Worm (Caenorhabditis elegans) whole organism, young adult: ENCODE data around the gene clec-245.

Source experiments
- B0019.2 ChIP-seq: fragments of 200-800 bp; sonication (Bioruptor generic); conservative IDR thresholded peaks from 2 replicates; pipeline ENCODE4 v1.3.6; 2022; ENCODE audit warnings: missing genetic modification reagents, missing genetic modification characterization, missing compliant biosample characterization
- C17E4.6 ChIP-seq: fragments of 200-800 bp; sonication (Bioruptor generic); IDR thresholded peaks from 2 replicates; pipeline ENCODE4 v1.3.6; 2022; ENCODE audit warnings: missing genetic modification reagents, missing genetic modification characterization, missing compliant biosample characterization
- F33H1.4 ChIP-seq: fragments of 200-800 bp; sonication (Bioruptor generic); IDR thresholded peaks from 2 replicates; pipeline ENCODE4 v1.3.6; 2022; ENCODE audit warnings: missing genetic modification reagents, missing genetic modification characterization, missing compliant biosample characterization
- F37B4.10 ChIP-seq: fragments of 200-800 bp; sonication (Bioruptor generic); IDR thresholded peaks from 2 replicates; pipeline ENCODE4 v1.3.6; 2022; ENCODE audit warnings: missing genetic modification characterization, missing compliant biosample characterization
- F52B5.7 ChIP-seq: sonication (generic microtip); optimal IDR thresholded peaks from 2 replicates; lab custom pipeline; 2016; ENCODE audit warnings: mild to moderate bottlenecking, missing genetic modification characterization, missing compliant biosample characterization
- F55B11.4 ChIP-seq: sonication (generic microtip); optimal IDR thresholded peaks from 2 replicates; lab custom pipeline; 2016; ENCODE audit warnings: missing compliant biosample characterization, missing genetic modification characterization, borderline replicate concordance; ENCODE audit not compliant: insufficient read depth
- T26A5.8 ChIP-seq: sonication (generic microtip); optimal IDR thresholded peaks from 2 replicates; lab custom pipeline; 2016; ENCODE audit warnings: missing genetic modification characterization, missing compliant biosample characterization
- Y53G8AR.9 ChIP-seq: fragments of 200-800 bp; sonication (Bioruptor generic); conservative IDR thresholded peaks from 2 replicates; pipeline ENCODE4 v1.3.6; 2022; ENCODE audit warnings: missing genetic modification reagents, missing genetic modification characterization, missing compliant biosample characterization
- Y67H2A.10 ChIP-seq: fragments of 200-800 bp; sonication (Bioruptor generic); conservative IDR thresholded peaks from 2 replicates; pipeline ENCODE4 v1.3.6; 2022; ENCODE audit warnings: missing genetic modification reagents, missing genetic modification characterization, missing compliant biosample characterization
- Y79H2A.3 ChIP-seq: fragments of 200-800 bp; sonication (Bioruptor generic); conservative IDR thresholded peaks from 2 replicates; pipeline ENCODE4 v1.3.6; 2022; ENCODE audit warnings: missing genetic modification reagents, missing genetic modification characterization, missing compliant biosample characterization
- aptf-3 ChIP-seq: fragments of 200-800 bp; sonication (Bioruptor generic); IDR thresholded peaks from 2 replicates; pipeline ENCODE4 v1.3.6; 2022; ENCODE audit warnings: missing genetic modification characterization, missing compliant biosample characterization
- cebp-1 ChIP-seq, 2 experiments: fragments of 200-800 bp in 1 of 2; sonication (Bioruptor generic) in 1 of 2; sonication (generic microtip) in 1 of 2; IDR thresholded peaks in 1 of 2; optimal IDR thresholded peaks in 1 of 2; 2 replicates each; pipeline versions ENCODE4 v1.3.6 to Lab custom; 2017 to 2022; ENCODE audit warnings: missing compliant biosample characterization in 2 of 2, missing genetic modification characterization in 2 of 2, mild to moderate bottlenecking in 1 of 2, missing genetic modification reagents in 1 of 2, moderate library complexity in 1 of 2
- dpff-1 ChIP-seq: sonication (generic microtip); optimal IDR thresholded peaks from 2 replicates; lab custom pipeline; 2017; ENCODE audit warnings: mild to moderate bottlenecking, missing genetic modification characterization, missing compliant biosample characterization
- efl-1 ChIP-seq: fragments of 150-350 bp; optimal IDR thresholded peaks from 2 replicates; lab custom pipeline; 2014; ENCODE audit warnings: missing biosample characterization, missing genetic modification reagents, missing genetic modification characterization
- fkh-3 ChIP-seq: sonication (generic microtip); optimal IDR thresholded peaks from 2 replicates; lab custom pipeline; 2016; ENCODE audit warnings: mild to moderate bottlenecking, missing genetic modification characterization, missing compliant biosample characterization
- gei-17 ChIP-seq: fragments of 200-800 bp; sonication (Bioruptor generic); optimal IDR thresholded peaks from 2 replicates; lab custom pipeline; 2018; ENCODE audit warnings: mild to moderate bottlenecking, missing genetic modification characterization, missing compliant biosample characterization
- him-1 ChIP-seq: sonication (generic microtip); optimal IDR thresholded peaks from 2 replicates; lab custom pipeline; 2016; ENCODE audit warnings: missing genotype, missing genetic modification reagents, missing genetic modification characterization, missing compliant biosample characterization
- hlh-26 ChIP-seq: fragments of 200-800 bp; sonication (Bioruptor generic); conservative IDR thresholded peaks from 2 replicates; pipeline ENCODE4 v1.3.6; 2022; ENCODE audit warnings: missing genetic modification reagents, missing genetic modification characterization, missing compliant biosample characterization
- hmg-1.2 ChIP-seq: fragments of 200-800 bp; sonication (Bioruptor generic); IDR thresholded peaks from 2 replicates; pipeline ENCODE4 v1.3.6; 2022; ENCODE audit warnings: missing genetic modification reagents, missing genetic modification characterization, missing compliant biosample characterization
- hmg-20 ChIP-seq: fragments of 200-800 bp; sonication (Bioruptor generic); IDR thresholded peaks from 2 replicates; pipeline ENCODE4 v1.3.6; 2022; ENCODE audit warnings: missing genetic modification reagents, missing genetic modification characterization, missing compliant biosample characterization
- hrde-1 ChIP-seq: sonication (generic microtip); optimal IDR thresholded peaks from 2 replicates; lab custom pipeline; 2016; ENCODE audit warnings: missing genetic modification characterization, mild to moderate bottlenecking, missing compliant biosample characterization, moderate library complexity, missing genotype, missing genetic modification reagents, borderline replicate concordance
- lsl-1 ChIP-seq: fragments of 200-800 bp; sonication (Bioruptor generic); optimal IDR thresholded peaks from 2 replicates; lab custom pipeline; 2018; ENCODE audit warnings: mild to moderate bottlenecking, missing genetic modification characterization, moderate library complexity, missing compliant biosample characterization
- madf-3 ChIP-seq: fragments of 200-800 bp; sonication (Bioruptor generic); IDR thresholded peaks from 2 replicates; pipeline ENCODE4 v1.3.6; 2022; ENCODE audit warnings: missing genetic modification reagents, missing genetic modification characterization, missing compliant biosample characterization
- madf-6 ChIP-seq: fragments of 200-800 bp; sonication (Bioruptor generic); IDR thresholded peaks from 2 replicates; pipeline ENCODE4 v1.3.6; 2022; ENCODE audit warnings: missing genetic modification reagents, missing genetic modification characterization, missing compliant biosample characterization
- madf-8 ChIP-seq: fragments of 200-800 bp; sonication (Bioruptor generic); conservative IDR thresholded peaks from 2 replicates; pipeline ENCODE4 v1.3.6; 2022; ENCODE audit warnings: missing genetic modification reagents, missing genetic modification characterization, missing compliant biosample characterization
- mcd-1 ChIP-seq: fragments of 200-800 bp; sonication (Bioruptor generic); IDR thresholded peaks from 2 replicates; pipeline ENCODE4 v1.3.6; 2022; ENCODE audit warnings: missing genetic modification reagents, missing genetic modification characterization, missing compliant biosample characterization
- mes-4 ChIP-seq: sonication (generic microtip); optimal IDR thresholded peaks from 2 replicates; lab custom pipeline; 2016; ENCODE audit warnings: missing genotype, missing genetic modification characterization, missing compliant biosample characterization
- nfya-1 ChIP-seq: sonication (generic microtip); optimal IDR thresholded peaks from 2 replicates; lab custom pipeline; 2017; ENCODE audit warnings: antibody characterized with exemption, missing compliant biosample characterization, missing genetic modification characterization, borderline replicate concordance; ENCODE audit not compliant: insufficient read depth
- nhr-120 ChIP-seq: fragments of 200-800 bp; sonication (Bioruptor generic); IDR thresholded peaks from 2 replicates; pipeline ENCODE4 v1.3.6; 2022; ENCODE audit warnings: missing genetic modification characterization, missing compliant biosample characterization
- nhr-90 ChIP-seq: sonication (generic microtip); optimal IDR thresholded peaks from 2 replicates; lab custom pipeline; 2016; ENCODE audit warnings: missing genotype, mild to moderate bottlenecking, missing genetic modification characterization, missing compliant biosample characterization
- rec-8 ChIP-seq, 2 experiments: sonication (generic microtip); optimal IDR thresholded peaks; 2 replicates each; lab custom pipeline; 2016; ENCODE audit warnings: mild to moderate bottlenecking in 2 of 2, missing genetic modification characterization in 2 of 2, missing genetic modification reagents in 2 of 2, missing genotype in 2 of 2, missing biosample characterization in 1 of 2, missing compliant biosample characterization in 1 of 2, moderate library complexity in 1 of 2
- snpc-1.3 ChIP-seq: sonication (generic microtip); optimal IDR thresholded peaks from 2 replicates; lab custom pipeline; 2017; ENCODE audit warnings: missing genetic modification characterization, mild to moderate bottlenecking, missing compliant biosample characterization, antibody characterized with exemption, moderate library complexity, missing genotype, missing genetic modification reagents; ENCODE audit not compliant: insufficient read depth
- xnd-1 ChIP-seq: sonication (generic microtip); optimal IDR thresholded peaks from 2 replicates; lab custom pipeline; 2016; ENCODE audit warnings: missing genotype, missing genetic modification reagents, missing genetic modification characterization, missing compliant biosample characterization
- zim-3 ChIP-seq: sonication (generic microtip); optimal IDR thresholded peaks from 2 replicates; lab custom pipeline; 2017; ENCODE audit warnings: mild to moderate bottlenecking, missing genetic modification characterization, moderate library complexity, missing compliant biosample characterization
- ztf-3 ChIP-seq: fragments of 200-800 bp; sonication (Bioruptor generic); optimal IDR thresholded peaks from 2 replicates; lab custom pipeline; 2018; ENCODE audit warnings: mild to moderate bottlenecking, missing genetic modification characterization, missing compliant biosample characterization

Gene clec-245

DNA sequence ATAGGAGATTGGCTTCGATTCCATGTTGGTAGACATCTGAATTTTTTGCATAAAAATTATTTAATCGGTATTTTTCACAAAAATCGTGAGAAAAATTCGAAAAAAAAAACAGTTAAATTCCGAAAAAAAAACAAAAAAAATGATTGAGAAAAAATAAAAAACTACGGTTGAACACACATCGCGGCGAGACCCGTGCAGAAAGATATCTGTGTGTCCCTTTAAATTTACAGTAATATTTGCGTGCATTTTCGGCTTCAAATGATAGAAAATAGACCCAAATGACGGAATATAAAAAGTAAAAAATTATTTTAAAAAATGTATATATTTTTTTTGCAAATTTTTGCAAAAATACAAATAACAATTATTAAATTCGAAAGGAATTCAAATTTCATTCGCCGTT, 50.5 kb downstream of the clec-245 start:
- TF ChIP-seq F33H1.4 (peak; percentile 85), xnd-1 (peak; percentile 87), T26A5.8 (tag; lab: Kevin White, UChicago) (no peak), nhr-90 (no peak), efl-1 (no peak), snpc-1.3 (tag; lab: Kevin White, UChicago) (no peak), fkh-3 (tag; lab: Kevin White, UChicago) (no peak), hrde-1 (tag; lab: Kevin White, UChicago) (no peak), hmg-20 (GFP tag; lab: Robert Waterston, UW) (no peak), lsl-1 (GFP tag; lab: Kevin White, UChicago) (peak; percentile 90), cebp-1 (GFP tag; IDR thresholded peaks at IDR 0.05; lab: Robert Waterston, UW) (no peak), cebp-1 (tag; optimal IDR thresholded peaks at IDR 0.05; lab: Kevin White, UChicago) (no peak), madf-3 (GFP tag; lab: Robert Waterston, UW) (no peak), Y53G8AR.9 (GFP tag; lab: Robert Waterston, UW) (no peak), nfya-1 (tag; lab: Kevin White, UChicago) (no peak), mcd-1 (GFP tag; lab: Robert Waterston, UW) (no peak), F55B11.4 (no peak), gei-17 (GFP tag; lab: Kevin White, UChicago) (no peak), F37B4.10 (GFP tag; lab: Robert Waterston, UW) (no peak), F52B5.7 (no peak), madf-8 (GFP tag; lab: Robert Waterston, UW) (peak; percentile 58), dpff-1 (no peak), mes-4 (tag; lab: Kevin White, UChicago) (no peak), C17E4.6 (no peak), B0019.2 (GFP tag; lab: Robert Waterston, UW) (no peak), zim-3 (tag; lab: Kevin White, UChicago) (no peak), ztf-3 (GFP tag; lab: Kevin White, UChicago) (no peak), madf-6 (peak; percentile 78), him-1 (tag; lab: Kevin White, UChicago) (peak; percentile 26), nhr-120 (GFP tag; lab: Robert Waterston, UW) (no peak), Y67H2A.10 (GFP tag; lab: Robert Waterston, UW) (no peak), aptf-3 (GFP tag; lab: Robert Waterston, UW) (no peak), rec-8 (tag; optimal IDR thresholded peaks at IDR 0.05; lab: Kevin White, UChicago) (no peak), hlh-26 (GFP tag; lab: Robert Waterston, UW) (no peak), hmg-1.2 (no peak), Y79H2A.3 (GFP tag; lab: Robert Waterston, UW) (no peak)
